Worm (Caenorhabditis elegans) whole organism, mixed stage, embryonic: ENCODE data around the gene srx-104.

Experiments used
- ceh-43 ChIP-seq: fragments of 200-800 bp; sonication (Bioruptor generic); optimal IDR thresholded peaks from 2 replicates; lab custom pipeline; 2018; ENCODE audit warnings: mild to moderate bottlenecking, missing genetic modification characterization, moderate library complexity, missing compliant biosample characterization
- cnd-1 ChIP-seq: fragments of 200-800 bp; sonication (Bioruptor generic); optimal IDR thresholded peaks from 2 replicates; lab custom pipeline; 2018; ENCODE audit warnings: mild to moderate bottlenecking, missing genetic modification characterization, missing compliant biosample characterization
- elt-1 ChIP-seq: sonication (generic microtip); optimal IDR thresholded peaks from 2 replicates; lab custom pipeline; 2017; ENCODE audit warnings: missing genetic modification characterization, mild to moderate bottlenecking, missing compliant biosample characterization, antibody characterized with exemption, moderate library complexity, borderline replicate concordance; ENCODE audit not compliant: insufficient read depth
- flh-1 ChIP-seq: fragments of 200-800 bp; sonication (Bioruptor generic); optimal IDR thresholded peaks from 2 replicates; lab custom pipeline; 2018; ENCODE audit warnings: mild to moderate bottlenecking, missing genetic modification characterization, moderate library complexity, missing compliant biosample characterization
- ham-2 ChIP-seq: fragments of 200-800 bp; sonication (Bioruptor generic); optimal IDR thresholded peaks from 2 replicates; lab custom pipeline; 2018; ENCODE audit warnings: mild to moderate bottlenecking, missing genetic modification characterization, missing compliant biosample characterization
- lin-13 ChIP-seq: fragments of 150-350 bp; optimal IDR thresholded peaks from 2 replicates; lab custom pipeline; 2014; ENCODE audit warnings: missing biosample characterization, missing genetic modification characterization
- lsy-2 ChIP-seq: fragments of 150-350 bp; optimal IDR thresholded peaks from 2 replicates; lab custom pipeline; 2014; ENCODE audit warnings: missing biosample characterization, missing genetic modification characterization
- mab-5 ChIP-seq: fragments of 150-350 bp; optimal IDR thresholded peaks from 2 replicates; lab custom pipeline; 2014; ENCODE audit warnings: missing biosample characterization, missing genetic modification characterization
- mep-1 ChIP-seq: fragments of 150-350 bp; optimal IDR thresholded peaks from 2 replicates; lab custom pipeline; 2017; ENCODE audit warnings: missing biosample characterization, missing genetic modification reagents, missing genetic modification characterization, inconsistent platforms
- nhr-12 ChIP-seq: fragments of 150-350 bp; optimal IDR thresholded peaks from 2 replicates; lab custom pipeline; 2014; ENCODE audit warnings: missing biosample characterization, missing genetic modification characterization
- nhr-2 ChIP-seq: fragments of 150-350 bp; optimal IDR thresholded peaks from 2 replicates; lab custom pipeline; 2014; ENCODE audit warnings: missing biosample characterization, missing genetic modification characterization
- nhr-237 ChIP-seq: fragments of 150-350 bp; optimal IDR thresholded peaks from 2 replicates; lab custom pipeline; 2014; ENCODE audit warnings: missing biosample characterization, missing genetic modification characterization
- nhr-76 ChIP-seq: sonication (generic microtip); optimal IDR thresholded peaks from 2 replicates; lab custom pipeline; 2017; ENCODE audit warnings: missing biosample characterization, missing genetic modification characterization
- pha-4 ChIP-seq: fragments of 150-350 bp; optimal IDR thresholded peaks from 2 replicates; lab custom pipeline; 2018; ENCODE audit warnings: missing biosample characterization, missing genetic modification reagents, missing genetic modification characterization
- sem-2 ChIP-seq: fragments of 200-800 bp; sonication (Bioruptor generic); optimal IDR thresholded peaks from 2 replicates; lab custom pipeline; 2018; ENCODE audit warnings: mild to moderate bottlenecking, missing genetic modification characterization, missing compliant biosample characterization
- tbx-8 ChIP-seq: fragments of 200-800 bp; sonication (Bioruptor generic); optimal IDR thresholded peaks from 2 replicates; lab custom pipeline; 2018; ENCODE audit warnings: mild to moderate bottlenecking, missing genetic modification characterization, moderate library complexity, missing compliant biosample characterization
- unc-120 ChIP-seq: sonication (generic microtip); optimal IDR thresholded peaks from 2 replicates; lab custom pipeline; 2017; ENCODE audit warnings: missing genetic modification characterization, missing compliant biosample characterization; ENCODE audit not compliant: poor library complexity, severe bottlenecking
- ztf-11 ChIP-seq: fragments of 150-350 bp; optimal IDR thresholded peaks from 2 replicates; lab custom pipeline; 2014; ENCODE audit warnings: missing biosample characterization, missing genetic modification characterization

Gene srx-104

ce11 chrII:3659776-3660175, 39.7 kb downstream of the srx-104 start, which contains the start of gene F19B10.4:
Gene F19B10.4, plus strand, starts transcription at chrII:3660076.
- TF ChIP-seq tbx-8 (GFP tag; lab: Kevin White, UChicago) (no peak), nhr-76 (tag; lab: Kevin White, UChicago) (no peak), pha-4 (tag; lab: Kevin White, UChicago) (no peak), mep-1 (tag; lab: Kevin White, UChicago) (no peak), flh-1 (GFP tag; lab: Kevin White, UChicago) (no peak), lin-13 (no peak), sem-2 (GFP tag; lab: Kevin White, UChicago) (no peak), ceh-43 (GFP tag; lab: Kevin White, UChicago) (no peak), nhr-2 (tag; lab: Kevin White, UChicago) (no peak), mab-5 (no peak), nhr-237 (tag; lab: Kevin White, UChicago) (no peak), elt-1 (tag; lab: Kevin White, UChicago) (no peak), cnd-1 (tag; lab: Kevin White, UChicago) (no peak), ham-2 (GFP tag; lab: Kevin White, UChicago) (no peak), unc-120 (tag; lab: Kevin White, UChicago) (no peak), lsy-2 (no peak), ztf-11 (tag; lab: Kevin White, UChicago) (no peak)

ce11 chrII:3655378-3655777, 44.1 kb downstream of the srx-104 start, which contains the start of gene F19B10.5:
Gene F19B10.5, plus strand, starts transcription at chrII:3655678.
- TF ChIP-seq nhr-12 (tag; lab: Kevin White, UChicago) (no peak), sem-2 (GFP tag; lab: Kevin White, UChicago) (no peak), elt-1 (tag; lab: Kevin White, UChicago) (no peak)
